Fruit fly (Drosophila melanogaster) whole organism, embryonic: ENCODE data around the gene Pp1alpha-96A.

Source experiments
- Bgb ChIP-seq: fragments of 200-800 bp; sonication (Bioruptor generic); IDR thresholded peaks from 2 replicates; pipeline ENCODE4 v1.3.6; 2022; ENCODE audit warnings: missing biosample characterization, missing genetic modification characterization; ENCODE audit not compliant: partially characterized antibody
- Blimp-1 ChIP-seq: fragments of 200-800 bp; sonication (Bioruptor generic); optimal IDR thresholded peaks from 3 replicates; lab custom pipeline; 2018; ENCODE audit warnings: missing biosample characterization, missing genetic modification characterization, mild to moderate bottlenecking, moderate library complexity, missing genetic modification reagents
- CG11398 ChIP-seq: fragments of 200-800 bp; sonication (Bioruptor generic); optimal IDR thresholded peaks from 2 replicates; lab custom pipeline; 2016; ENCODE audit warnings: missing biosample characterization, missing genetic modification characterization
- CG12659 ChIP-seq: fragments of 200-800 bp; sonication (Bioruptor generic); optimal IDR thresholded peaks from 3 replicates; lab custom pipeline; 2017; ENCODE audit warnings: mild to moderate bottlenecking, missing biosample characterization, missing genetic modification reagents, missing genetic modification characterization
- CG12769 ChIP-seq: fragments of 200-800 bp; sonication (Bioruptor generic); optimal IDR thresholded peaks from 2 replicates; lab custom pipeline; 2019; ENCODE audit warnings: missing biosample characterization, mild to moderate bottlenecking, missing genetic modification characterization, moderate library complexity
- CG13775 ChIP-seq: fragments of 200-800 bp; sonication (Bioruptor generic); optimal IDR thresholded peaks from 3 replicates; lab custom pipeline; 2017; ENCODE audit warnings: missing biosample characterization, mild to moderate bottlenecking, missing genetic modification characterization
- CG13894 ChIP-seq: fragments of 200-800 bp; sonication (Bioruptor generic); optimal IDR thresholded peaks from 3 replicates; lab custom pipeline; 2018; ENCODE audit warnings: missing biosample characterization, mild to moderate bottlenecking, missing genetic modification characterization, moderate library complexity
- CG1647 ChIP-seq: fragments of 200-800 bp; sonication (Bioruptor generic); optimal IDR thresholded peaks from 3 replicates; lab custom pipeline; 2016; ENCODE audit warnings: missing biosample characterization, missing genetic modification characterization
- CG17385 ChIP-seq: fragments of 200-800 bp; sonication (Bioruptor generic); optimal IDR thresholded peaks from 3 replicates; lab custom pipeline; 2018; ENCODE audit warnings: missing biosample characterization, mild to moderate bottlenecking, missing genetic modification characterization
- CG17829 ChIP-seq: fragments of 200-800 bp; optimal IDR thresholded peaks from 2 replicates; lab custom pipeline; 2019; ENCODE audit warnings: missing biosample characterization, mild to moderate bottlenecking, missing genetic modification characterization, moderate library complexity
- CG17912 ChIP-seq: fragments of 200-800 bp; sonication (Bioruptor generic); optimal IDR thresholded peaks from 2 replicates; lab custom pipeline; 2018; ENCODE audit warnings: missing biosample characterization, mild to moderate bottlenecking, missing genetic modification characterization
- CG2678 ChIP-seq: fragments of 200-800 bp; sonication (Bioruptor generic); optimal IDR thresholded peaks from 3 replicates; lab custom pipeline; 2019; ENCODE audit warnings: missing biosample characterization, mild to moderate bottlenecking, missing genetic modification characterization, moderate library complexity
- CG31365 ChIP-seq: fragments of 200-800 bp; sonication (Bioruptor generic); optimal IDR thresholded peaks from 2 replicates; lab custom pipeline; 2018; ENCODE audit warnings: missing biosample characterization, mild to moderate bottlenecking, missing genetic modification characterization
- CG32772 ChIP-seq: fragments of 200-800 bp; sonication (Bioruptor generic); IDR thresholded peaks from 2 replicates; pipeline ENCODE4 v1.3.6; 2022; ENCODE audit warnings: missing biosample characterization, missing genetic modification characterization
- CG3407 ChIP-seq: fragments of 200-800 bp; sonication (Bioruptor generic); optimal IDR thresholded peaks from 2 replicates; lab custom pipeline; 2018; ENCODE audit warnings: missing biosample characterization, mild to moderate bottlenecking, missing genetic modification characterization
- CG42726 ChIP-seq: fragments of 200-800 bp; sonication (Bioruptor generic); IDR thresholded peaks from 2 replicates; pipeline ENCODE4 v1.3.6; 2022; ENCODE audit warnings: missing biosample characterization, missing genetic modification characterization; ENCODE audit not compliant: partially characterized antibody
- CG4404 ChIP-seq: fragments of 200-800 bp; sonication (Bioruptor generic); IDR thresholded peaks from 2 replicates; pipeline ENCODE4 v1.3.6; 2022; ENCODE audit warnings: missing biosample characterization, missing genetic modification characterization
- CG5180 ChIP-seq: fragments of 200-800 bp; sonication (Bioruptor generic); optimal IDR thresholded peaks from 3 replicates; lab custom pipeline; 2017; ENCODE audit warnings: missing biosample characterization, missing genetic modification characterization, mild to moderate bottlenecking, moderate library complexity, missing genetic modification reagents
- CG6272 ChIP-seq: fragments of 200-800 bp; sonication (Bioruptor generic); IDR thresholded peaks from 2 replicates; pipeline ENCODE4 v1.3.6; 2022; ENCODE audit warnings: missing biosample characterization, missing genetic modification characterization
- CG9437 ChIP-seq: fragments of 200-800 bp; sonication (Bioruptor generic); optimal IDR thresholded peaks from 2 replicates; lab custom pipeline; 2018; ENCODE audit warnings: missing biosample characterization, mild to moderate bottlenecking, missing genetic modification characterization
- CG9727 ChIP-seq: fragments of 200-800 bp; sonication (Bioruptor generic); optimal IDR thresholded peaks from 3 replicates; lab custom pipeline; 2017; ENCODE audit warnings: missing biosample characterization, mild to moderate bottlenecking, missing genetic modification characterization
- CG9932 ChIP-seq: fragments of 200-800 bp; sonication (Bioruptor generic); IDR thresholded peaks from 2 replicates; pipeline ENCODE4 v1.3.6; 2022; ENCODE audit warnings: missing biosample characterization, missing genetic modification characterization
- GATAe ChIP-seq: fragments of 200-800 bp; sonication (Bioruptor generic); conservative IDR thresholded peaks from 2 replicates; pipeline ENCODE4 v1.3.6; 2022; ENCODE audit warnings: missing biosample characterization, missing genetic modification characterization
- Gug ChIP-seq: fragments of 200-800 bp; sonication (Bioruptor generic); IDR thresholded peaks from 4 replicates; pipeline ENCODE4 v1.3.6; 2022; ENCODE audit warnings: missing biosample characterization, missing genetic modification characterization
- Hand ChIP-seq: fragments of 200-800 bp; sonication (Bioruptor generic); optimal IDR thresholded peaks from 2 replicates; lab custom pipeline; 2017; ENCODE audit warnings: mild to moderate bottlenecking, missing biosample characterization, missing genetic modification reagents, missing genetic modification characterization
- Hr3 ChIP-seq: fragments of 200-800 bp; sonication (Bioruptor generic); optimal IDR thresholded peaks from 3 replicates; lab custom pipeline; 2016; ENCODE audit warnings: missing biosample characterization, missing genetic modification characterization
- Hr51 ChIP-seq, 2 experiments: fragments of 200-800 bp; sonication (Bioruptor generic); optimal IDR thresholded peaks; 2 replicates in 1 of 2; 3 replicates in 1 of 2; lab custom pipeline; 2016 to 2018; ENCODE audit warnings: missing biosample characterization in 2 of 2, missing genetic modification characterization in 2 of 2, mild to moderate bottlenecking in 1 of 2, moderate library complexity in 1 of 2
- Hsf ChIP-seq: fragments of 200-800 bp; sonication (Bioruptor generic); optimal IDR thresholded peaks from 3 replicates; lab custom pipeline; 2016; ENCODE audit warnings: missing biosample characterization, missing genetic modification characterization
- Med ChIP-seq: fragments of 200-800 bp; sonication (Bioruptor generic); peaks from one replicate; lab custom pipeline; 2016; ENCODE audit warnings: missing biosample characterization, missing genetic modification characterization, mild to moderate bottlenecking, inconsistent platforms, moderate library complexity
- TFAM ChIP-seq: fragments of 200-800 bp; sonication (Bioruptor generic); optimal IDR thresholded peaks from 2 replicates; lab custom pipeline; 2017; ENCODE audit warnings: missing biosample characterization, missing genetic modification characterization, inconsistent platforms
- Trl ChIP-seq, 3 experiments: fragments of >200 bp in 2 of 3; fragments of 200-800 bp in 1 of 3; sonication (Bioruptor generic) in 1 of 3; optimal IDR thresholded peaks; 2 replicates in 1 of 3; 3 replicates in 2 of 3; lab custom pipeline; 2016 to 2017; ENCODE audit warnings: missing biosample characterization in 1 of 3, missing genetic modification characterization in 1 of 3
- ab ChIP-seq: fragments of 200-800 bp; sonication (Bioruptor generic); optimal IDR thresholded peaks from 2 replicates; lab custom pipeline; 2016; ENCODE audit warnings: missing biosample characterization, missing genetic modification characterization
- abd-A ChIP-seq: fragments of 200-800 bp; sonication (Bioruptor generic); optimal IDR thresholded peaks from 3 replicates; lab custom pipeline; 2019; ENCODE audit warnings: missing biosample characterization, mild to moderate bottlenecking, missing genetic modification characterization, moderate library complexity
- al ChIP-seq: fragments of 200-800 bp; sonication (Bioruptor generic); IDR thresholded peaks from 2 replicates; pipeline ENCODE4 v1.3.6; 2022; ENCODE audit warnings: missing biosample characterization, missing genetic modification characterization
- ato ChIP-seq: fragments of 200-800 bp; sonication (Bioruptor generic); IDR thresholded peaks from 2 replicates; pipeline ENCODE4 v1.3.6; 2022; ENCODE audit warnings: missing biosample characterization, missing genetic modification characterization; ENCODE audit not compliant: partially characterized antibody
- bbx ChIP-seq: fragments of 200-800 bp; sonication (Bioruptor generic); IDR thresholded peaks from 2 replicates; pipeline ENCODE4 v1.3.6; 2022; ENCODE audit warnings: missing biosample characterization, missing genetic modification characterization; ENCODE audit not compliant: partially characterized antibody
- caup ChIP-seq: fragments of 200-800 bp; sonication (Bioruptor generic); optimal IDR thresholded peaks from 3 replicates; lab custom pipeline; 2017; ENCODE audit warnings: missing biosample characterization, mild to moderate bottlenecking, missing genetic modification characterization, moderate library complexity; ENCODE audit not compliant: severe bottlenecking
- fd102C ChIP-seq: fragments of 200-800 bp; sonication (Bioruptor generic); optimal IDR thresholded peaks from 2 replicates; lab custom pipeline; 2018; ENCODE audit warnings: missing biosample characterization, mild to moderate bottlenecking, missing genetic modification characterization, moderate library complexity
- ftz-f1 ChIP-seq: fragments of 200-800 bp; sonication (Bioruptor generic); optimal IDR thresholded peaks from 2 replicates; lab custom pipeline; 2016; ENCODE audit warnings: missing biosample characterization, missing genetic modification characterization
- gcm ChIP-seq: fragments of 200-800 bp; sonication (Bioruptor generic); optimal IDR thresholded peaks from 2 replicates; lab custom pipeline; 2019; ENCODE audit warnings: missing biosample characterization, mild to moderate bottlenecking, missing genetic modification characterization, moderate library complexity
- gsb ChIP-seq: fragments of 200-800 bp; sonication (Bioruptor generic); IDR thresholded peaks from 2 replicates; pipeline ENCODE4 v1.3.6; 2022; ENCODE audit warnings: missing biosample characterization, missing genetic modification characterization
- hkb ChIP-seq, 2 experiments: fragments of 200-800 bp in 1 of 2; fragments of >200 bp in 1 of 2; sonication (Bioruptor generic) in 1 of 2; IDR thresholded peaks in 1 of 2; optimal IDR thresholded peaks in 1 of 2; 2 replicates each; pipeline versions ENCODE4 v1.3.6 to Lab custom; 2017 to 2022; ENCODE audit warnings: missing biosample characterization in 1 of 2, missing genetic modification characterization in 1 of 2
- lmd ChIP-seq: fragments of 200-800 bp; sonication (Bioruptor generic); IDR thresholded peaks from 2 replicates; pipeline ENCODE4 v1.3.6; 2022; ENCODE audit warnings: missing biosample characterization, missing genetic modification characterization
- maf-S ChIP-seq: fragments of 200-800 bp; sonication (Bioruptor generic); optimal IDR thresholded peaks from 2 replicates; lab custom pipeline; 2016; ENCODE audit warnings: missing biosample characterization, missing genetic modification characterization
- run ChIP-seq: fragments of 200-800 bp; sonication (Bioruptor generic); optimal IDR thresholded peaks from 3 replicates; lab custom pipeline; 2018; ENCODE audit warnings: missing biosample characterization, mild to moderate bottlenecking, missing genetic modification characterization
- sim ChIP-seq: fragments of 200-800 bp; sonication (Bioruptor generic); IDR thresholded peaks from 2 replicates; pipeline ENCODE4 v1.3.6; 2022; ENCODE audit warnings: missing biosample characterization, missing genetic modification characterization
- slbo ChIP-seq: fragments of 200-800 bp; sonication (Bioruptor generic); IDR thresholded peaks from 2 replicates; pipeline ENCODE4 v1.3.6; 2022; ENCODE audit warnings: missing biosample characterization, missing genetic modification characterization
- slou ChIP-seq: fragments of 200-800 bp; sonication (Bioruptor generic); optimal IDR thresholded peaks from 3 replicates; lab custom pipeline; 2016; ENCODE audit warnings: missing biosample characterization, missing genetic modification characterization
- tx ChIP-seq: fragments of 200-800 bp; sonication (Bioruptor generic); optimal IDR thresholded peaks from 2 replicates; lab custom pipeline; 2016; ENCODE audit warnings: missing biosample characterization, missing genetic modification characterization

The Pp1alpha-96A gene

DNA sequence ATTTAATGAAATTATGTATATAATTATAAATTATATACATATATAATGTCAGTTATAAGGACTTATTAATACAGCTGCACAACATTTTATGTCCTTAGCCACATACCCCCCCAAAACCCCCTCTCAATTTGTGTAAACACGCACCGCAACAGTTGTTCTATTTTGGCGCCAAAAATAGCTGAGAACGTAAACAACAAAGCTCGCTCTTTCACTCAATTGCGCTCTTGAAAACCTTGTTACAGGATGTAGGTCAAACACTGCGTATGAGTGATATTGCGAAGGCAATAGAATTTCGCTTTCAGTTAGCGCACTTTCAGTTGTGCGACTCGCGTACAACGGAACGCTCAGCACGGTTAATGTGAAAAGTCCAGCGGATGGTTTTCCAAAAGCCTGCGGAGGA is 26.3 kb downstream of the Pp1alpha-96A start, which contains the start of gene Esyt2 (continued):
- peak; percentile 66; the same call in 2 of the 4 replicates for TF ChIP-seq Gug (GFP tag; lab: Robert Waterston, UW)
- TF ChIP-seq CG9437 (GFP tag; lab: Kevin White, UChicago) = no peak
- TF ChIP-seq Bgb = peak; percentile 61
- TF ChIP-seq CG4404 = peak; percentile 15; the same call in 1 of the 2 replicates
- no peak for TF ChIP-seq slou (GFP tag; lab: Kevin White, UChicago)
- no peak for TF ChIP-seq ato
- peak; percentile 31; the same call in 1 of the 2 replicates for TF ChIP-seq CG32772 (GFP tag; lab: Robert Waterston, UW)
- TF ChIP-seq ab (GFP tag; lab: Kevin White, UChicago) = no peak
- peak; percentile 27 for TF ChIP-seq CG9727 (GFP tag; lab: Kevin White, UChicago)
- peak; percentile 49; the same call in 1 of the 2 replicates for TF ChIP-seq lmd
- TF ChIP-seq Hsf (GFP tag; lab: Kevin White, UChicago) = no peak
- TF ChIP-seq sim (GFP tag; lab: Robert Waterston, UW) = no peak
- peak; percentile 20 for TF ChIP-seq CG13775 (GFP tag; lab: Kevin White, UChicago)
- no peak for TF ChIP-seq hkb (optimal IDR thresholded peaks at IDR 0.05; lab: Kevin White, UChicago)
- TF ChIP-seq hkb (GFP tag; IDR thresholded peaks at IDR 0.05; lab: Robert Waterston, UW) = peak; percentile 81
- TF ChIP-seq Med (GFP tag; lab: Kevin White, UChicago) = peak; percentile 79
- no peak for TF ChIP-seq CG31365 (tag; lab: Kevin White, UChicago)
- TF ChIP-seq run (tag; lab: Kevin White, UChicago) = peak; percentile 52
- TF ChIP-seq Hand = peak; percentile 8
- peak; percentile 34 for TF ChIP-seq abd-A
- peak; percentile 20; the same call in 1 of the 2 replicates for TF ChIP-seq bbx (GFP tag; lab: Robert Waterston, UW)
- TF ChIP-seq gsb = no peak
- peak; percentile 18 for TF ChIP-seq CG13894 (tag; lab: Kevin White, UChicago)
- TF ChIP-seq fd102C (GFP tag; lab: Kevin White, UChicago) = no peak
- TF ChIP-seq CG42726 = no peak
- TF ChIP-seq CG6272 (GFP tag; lab: Robert Waterston, UW) = no peak
- TF ChIP-seq TFAM (GFP tag; lab: Kevin White, UChicago) = no peak
- peak; percentile 16 for TF ChIP-seq caup (GFP tag; lab: Kevin White, UChicago)
- TF ChIP-seq al = 0 out of 2 replicates have a peak, but pooled peaks have one; percentile 46
- peak; percentile 38 to 42 for TF ChIP-seq Trl (optimal IDR thresholded peaks at IDR 0.05; lab: Kevin White, UChicago)
- no peak for TF ChIP-seq Trl (GFP tag; optimal IDR thresholded peaks at IDR 0.05; lab: Kevin White, UChicago)
- peak; percentile 27 for TF ChIP-seq Blimp-1 (GFP tag; lab: Kevin White, UChicago)
- TF ChIP-seq Hr51 (GFP tag; optimal IDR thresholded peaks at IDR 0.05; lab: Kevin White, UChicago) = peak in 1 of 2 experiments; percentile 57
- peak; percentile 37 for TF ChIP-seq CG12769
- TF ChIP-seq Hr3 (GFP tag; lab: Kevin White, UChicago) = no peak
- no peak for TF ChIP-seq GATAe (GFP tag; lab: Robert Waterston, UW)
- TF ChIP-seq ftz-f1 (GFP tag; lab: Kevin White, UChicago) = peak; percentile 42
- no peak for TF ChIP-seq CG12659 (GFP tag; lab: Kevin White, UChicago)
- no peak for TF ChIP-seq CG3407 (GFP tag; lab: Kevin White, UChicago)
- no peak for TF ChIP-seq CG17385 (GFP tag; lab: Kevin White, UChicago)
- TF ChIP-seq gcm (GFP tag; lab: Kevin White, UChicago) = no peak
- no peak for TF ChIP-seq CG5180 (GFP tag; lab: Kevin White, UChicago)
- TF ChIP-seq CG2678 (tag; lab: Kevin White, UChicago) = peak; percentile 64
- no peak for TF ChIP-seq tx
- TF ChIP-seq CG1647 (GFP tag; lab: Kevin White, UChicago) = no peak
- TF ChIP-seq CG11398 (GFP tag; lab: Kevin White, UChicago) = no peak
- peak; percentile 77 for TF ChIP-seq slbo (GFP tag; lab: Robert Waterston, UW)
- TF ChIP-seq CG17912 (GFP tag; lab: Kevin White, UChicago) = no peak
- no peak for TF ChIP-seq maf-S (GFP tag; lab: Kevin White, UChicago)
- peak; percentile 78 for TF ChIP-seq CG9932
- no peak for TF ChIP-seq CG17829
